Fruit fly (Drosophila melanogaster): ENCODE results near the gene Mcm10.

- TF ChIP-seq Abd-B (GFP tag; optimal IDR thresholded peaks at IDR 0.05) (no peak), brk (GFP tag; optimal IDR thresholded peaks at IDR 0.05) (no peak), Hr78 (GFP tag; optimal IDR thresholded peaks at IDR 0.05) (no peak), Dif (GFP tag; optimal IDR thresholded peaks at IDR 0.05; ENCODE audit: partially characterized antibody) (no peak), rgr (GFP tag; optimal IDR thresholded peaks at IDR 0.05) (no peak), Sp1 (GFP tag; optimal IDR thresholded peaks at IDR 0.05) (no peak), sv (GFP tag; optimal IDR thresholded peaks at IDR 0.05) (no peak), OdsH (GFP tag; optimal IDR thresholded peaks at IDR 0.05) (no peak), usp (GFP tag; optimal IDR thresholded peaks at IDR 0.05) (no peak)
These were observed 23.0 kb downstream of the Mcm10 start, which contains the start of gene CG31988 for dm6 chr2L:21202702-21203101.
